Worm (Caenorhabditis elegans): ENCODE data around the gene dhs-9.

DNA sequence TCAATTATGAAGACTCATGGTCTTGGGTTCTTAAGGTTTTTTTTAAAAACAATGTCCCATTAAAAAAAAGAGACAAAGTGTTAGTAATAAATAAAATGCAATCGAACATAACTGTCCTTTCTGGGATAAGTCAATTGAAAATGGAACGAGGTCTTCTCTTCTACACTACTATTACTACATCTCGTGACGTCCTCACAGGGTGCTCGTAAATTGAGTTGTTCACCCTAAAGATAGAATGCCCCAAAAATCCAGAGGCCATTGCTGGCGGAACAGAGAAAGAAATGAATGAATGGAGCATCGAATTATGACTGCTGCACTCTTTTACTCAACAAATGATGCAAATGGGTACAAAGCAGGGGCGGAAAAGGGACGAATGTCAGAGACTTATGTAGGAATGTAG, 34.6 kb upstream of the dhs-9 start:
- TF ChIP-seq dao-5 (tag; optimal IDR thresholded peaks at IDR 0.05) (no peak), him-1 (tag; optimal IDR thresholded peaks at IDR 0.05) (no peak), W03F9.2 (tag; optimal IDR thresholded peaks at IDR 0.05) (no peak)
